Worm (Caenorhabditis elegans): Measurements from ENCODE around the gene srh-192.

- TF ChIP-seq F13H6.1 (tag; optimal IDR thresholded peaks at IDR 0.05): no peak
- TF ChIP-seq lin-11 (tag; optimal IDR thresholded peaks at IDR 0.05): no peak
- TF ChIP-seq pqm-1 (tag; optimal IDR thresholded peaks at IDR 0.05): no peak
- TF ChIP-seq ama-1 (optimal IDR thresholded peaks at IDR 0.05): no peak
- TF ChIP-seq hlh-30 (tag; optimal IDR thresholded peaks at IDR 0.05; ENCODE audit: insufficient read depth): no peak
- no peak for TF ChIP-seq rnt-1 (tag; optimal IDR thresholded peaks at IDR 0.05)
- TF ChIP-seq ceh-9 (tag; optimal IDR thresholded peaks at IDR 0.05): no peak
- TF ChIP-seq fkh-10 (GFP tag; optimal IDR thresholded peaks at IDR 0.05): no peak
- TF ChIP-seq ceh-6 (GFP tag; optimal IDR thresholded peaks at IDR 0.05): no peak
- TF ChIP-seq nhr-11 (tag; optimal IDR thresholded peaks at IDR 0.05): no peak
- no peak for TF ChIP-seq ceh-19 (GFP tag; optimal IDR thresholded peaks at IDR 0.05)
- no peak for TF ChIP-seq eyg-1 (tag; optimal IDR thresholded peaks at IDR 0.05)
- no peak for TF ChIP-seq C08G9.2 (tag; optimal IDR thresholded peaks at IDR 0.05)
Observed at ce11 chrV:4303793-4304192, 11.2 kb downstream of the srh-192 start.
